Worm (Caenorhabditis elegans) whole organism, young adult: ENCODE measurements around the gene F08G5.3.

Experiments used
- Y95B8A.8 ChIP-seq: fragments of 200-800 bp; sonication (Bioruptor generic); IDR thresholded peaks from 2 replicates; pipeline ENCODE4 v1.3.6; 2022; ENCODE audit warnings: missing genetic modification reagents, missing genetic modification characterization, missing compliant biosample characterization
- lin-54 ChIP-seq: fragments of 200-800 bp; sonication (Bioruptor generic); optimal IDR thresholded peaks from 2 replicates; lab custom pipeline; 2018; ENCODE audit warnings: mild to moderate bottlenecking, missing genetic modification characterization, missing compliant biosample characterization

- TF ChIP-seq lin-54, result no peak
- TF ChIP-seq Y95B8A.8 (GFP tag; lab: Robert Waterston, UW), result no peak
Measured at ce11 chrIV:12445463-12445934, 28.1 kb upstream of the F08G5.3 start, which contains the start of gene C25G4.3.
